Comparison of ENCODE assay signal across 2 fruit fly cellular contexts in the genomic region with DNA sequence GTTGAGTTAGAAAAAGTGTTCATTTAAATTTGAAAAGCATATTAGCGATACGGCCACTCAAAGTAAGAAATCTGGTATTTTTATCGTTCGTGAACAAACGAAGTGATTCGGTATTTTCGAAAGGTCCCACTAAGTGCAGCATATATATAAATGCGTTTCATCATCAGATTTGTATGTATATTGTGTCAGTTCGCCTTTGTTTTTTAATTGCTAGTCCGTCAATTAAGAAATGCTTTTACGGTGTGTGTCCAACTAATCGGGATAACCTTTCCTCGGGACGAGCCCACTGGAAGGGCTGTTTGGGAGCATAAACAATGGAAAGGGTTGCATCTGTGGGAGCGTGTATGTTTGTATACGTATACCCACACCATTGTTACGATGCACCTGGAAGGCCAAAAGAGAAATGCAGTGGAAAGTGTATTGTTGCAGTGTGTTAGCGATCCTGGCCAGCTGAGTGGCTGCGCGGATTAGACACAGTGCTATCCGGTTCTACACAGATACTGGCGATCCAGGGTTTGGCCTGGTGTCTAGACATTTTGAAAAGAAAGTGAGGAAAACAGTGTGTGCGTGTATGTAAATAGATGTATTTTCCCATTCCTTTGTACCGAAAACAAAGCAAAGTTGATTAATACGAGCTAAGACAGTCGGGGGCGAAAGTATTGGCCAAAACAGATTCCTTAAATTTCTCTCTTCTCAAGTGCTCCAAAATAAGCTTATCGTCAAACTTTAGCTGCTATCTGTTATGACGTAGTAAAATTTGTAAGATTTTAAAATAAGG.
TF ChIP-seq lines count a peak whose summit lies in the region.

A gene (plus strand): TSS at position 128 of the 778 bp plus-strand sequence.

TF ChIP-seq in whole organism, embryonic, 481 proteins besides CTCF, POLR2A, EP300 and RAD21 (continued from another document and continues in another):
- TF ChIP-seq CG17829 (tag; optimal IDR thresholded peaks at IDR 0.05; lab: Kevin White, UChicago) = peak; percentile 31
- no peak for TF ChIP-seq Chrac-16 (GFP tag; optimal IDR thresholded peaks at IDR 0.05; lab: Kevin White, UChicago)
- TF ChIP-seq CG7987 (GFP tag; optimal IDR thresholded peaks at IDR 0.05; lab: Kevin White, UChicago) = no peak
- TF ChIP-seq peb (GFP tag; IDR thresholded peaks at IDR 0.05; lab: Robert Waterston, UW) = no peak
- no peak for TF ChIP-seq bowl (GFP tag; IDR thresholded peaks at IDR 0.05; lab: Robert Waterston, UW)
- TF ChIP-seq gcm2 (GFP tag; optimal IDR thresholded peaks at IDR 0.05; lab: Kevin White, UChicago) = no peak
- TF ChIP-seq E2f2 (GFP tag; IDR thresholded peaks at IDR 0.05; lab: Robert Waterston, UW) = peak; percentile 57
- TF ChIP-seq CG4854 (GFP tag; optimal IDR thresholded peaks at IDR 0.05; lab: Kevin White, UChicago) = no peak
- TF ChIP-seq trem (tag; optimal IDR thresholded peaks at IDR 0.05; lab: Kevin White, UChicago) = peak; percentile 52
- 0 out of 4 replicates have a peak, but pooled peaks have one; percentile 44 for TF ChIP-seq Dll (GFP tag; IDR thresholded peaks at IDR 0.05; lab: Robert Waterston, UW; ENCODE audit: partially characterized antibody)
- TF ChIP-seq p53 (GFP tag; optimal IDR thresholded peaks at IDR 0.05; lab: Kevin White, UChicago) = no peak
- TF ChIP-seq Blimp-1 (GFP tag; optimal IDR thresholded peaks at IDR 0.05; lab: Kevin White, UChicago) = no peak
- no peak for TF ChIP-seq sug (tag; optimal IDR thresholded peaks at IDR 0.05; lab: Kevin White, UChicago)
- TF ChIP-seq HLH4C (GFP tag; IDR thresholded peaks at IDR 0.05; lab: Robert Waterston, UW; ENCODE audit: partially characterized antibody) = no peak
- no peak for TF ChIP-seq lilli (GFP tag; optimal IDR thresholded peaks at IDR 0.05; lab: Kevin White, UChicago)
- TF ChIP-seq dm (GFP tag; optimal IDR thresholded peaks at IDR 0.05; lab: Kevin White, UChicago) = no peak
- no peak for TF ChIP-seq dmrt11E (tag; optimal IDR thresholded peaks at IDR 0.05; lab: Kevin White, UChicago)
- no peak for TF ChIP-seq wdn (GFP tag; IDR thresholded peaks at IDR 0.05; lab: Robert Waterston, UW)
- TF ChIP-seq Gsc (GFP tag; IDR thresholded peaks at IDR 0.05; lab: Robert Waterston, UW) = no peak
- TF ChIP-seq lbe (GFP tag; optimal IDR thresholded peaks at IDR 0.05; lab: Kevin White, UChicago) = peak; percentile 11
- TF ChIP-seq CG4820 (GFP tag; optimal IDR thresholded peaks at IDR 0.05; lab: Kevin White, UChicago) = no peak
- TF ChIP-seq CG2712 (tag; optimal IDR thresholded peaks at IDR 0.05; lab: Kevin White, UChicago) = peak; percentile 22
- no peak for TF ChIP-seq org-1 (GFP tag; optimal IDR thresholded peaks at IDR 0.05; lab: Kevin White, UChicago)
- TF ChIP-seq Adf1 (GFP tag; IDR thresholded peaks at IDR 0.05; lab: Robert Waterston, UW) = no peak
- TF ChIP-seq Hr39 (optimal IDR thresholded peaks at IDR 0.05; lab: Kevin White, UChicago) = no peak
- TF ChIP-seq ssp (GFP tag; IDR thresholded peaks at IDR 0.05; lab: Robert Waterston, UW) = peak; percentile 46; the same call in 1 of the 2 replicates
- TF ChIP-seq MBD-R2 (GFP tag; IDR thresholded peaks at IDR 0.05; lab: Robert Waterston, UW) = peak; percentile 36
- no peak for TF ChIP-seq CHES-1-like (GFP tag; optimal IDR thresholded peaks at IDR 0.05; lab: Kevin White, UChicago)
- TF ChIP-seq MESR4 (GFP tag; optimal IDR thresholded peaks at IDR 0.05; lab: Kevin White, UChicago) = peak; percentile 97
- TF ChIP-seq bigmax (GFP tag; optimal IDR thresholded peaks at IDR 0.05; lab: Kevin White, UChicago) = peak; percentile 22
- TF ChIP-seq NC2α (GFP tag; optimal IDR thresholded peaks at IDR 0.05; lab: Kevin White, UChicago) = no peak
- no peak for TF ChIP-seq CG13296 (GFP tag; optimal IDR thresholded peaks at IDR 0.05; lab: Kevin White, UChicago)
- no peak for TF ChIP-seq onecut (GFP tag; IDR thresholded peaks at IDR 0.05; lab: Robert Waterston, UW)
- no peak for TF ChIP-seq CG18011 (GFP tag; optimal IDR thresholded peaks at IDR 0.05; lab: Kevin White, UChicago)
- TF ChIP-seq Ravus (GFP tag; IDR thresholded peaks at IDR 0.05; lab: Robert Waterston, UW) = no peak
- peak; percentile 78 for TF ChIP-seq gfzf (GFP tag; optimal IDR thresholded peaks at IDR 0.05; lab: Kevin White, UChicago)
- TF ChIP-seq eyg (GFP tag; optimal IDR thresholded peaks at IDR 0.05; lab: Kevin White, UChicago) = no peak
- no peak for TF ChIP-seq zen (tag; optimal IDR thresholded peaks at IDR 0.05; lab: Kevin White, UChicago)
- peak; percentile 70 for TF ChIP-seq YL-1 (GFP tag; optimal IDR thresholded peaks at IDR 0.05; lab: Kevin White, UChicago)
- TF ChIP-seq CG1603 (tag; optimal IDR thresholded peaks at IDR 0.05; lab: Kevin White, UChicago) = peak; percentile 29
- no peak for TF ChIP-seq CG11695 (GFP tag; IDR thresholded peaks at IDR 0.05; lab: Robert Waterston, UW)
- TF ChIP-seq hkb (optimal IDR thresholded peaks at IDR 0.05; lab: Kevin White, UChicago) = no peak
- no peak for TF ChIP-seq hkb (GFP tag; IDR thresholded peaks at IDR 0.05; lab: Robert Waterston, UW)
- TF ChIP-seq Atf6 (GFP tag; IDR thresholded peaks at IDR 0.05; lab: Robert Waterston, UW) = no peak
- no peak for TF ChIP-seq sob (GFP tag; IDR thresholded peaks at IDR 0.05; lab: Robert Waterston, UW)
- TF ChIP-seq Gug (GFP tag; IDR thresholded peaks at IDR 0.05; lab: Robert Waterston, UW) = no peak
- TF ChIP-seq Hr78 (GFP tag; optimal IDR thresholded peaks at IDR 0.05; lab: Kevin White, UChicago) = peak in 1 of 2 experiments; percentile 20
- no peak for TF ChIP-seq Bdp1 (GFP tag; optimal IDR thresholded peaks at IDR 0.05; lab: Kevin White, UChicago)
- TF ChIP-seq CG12769 (tag; optimal IDR thresholded peaks at IDR 0.05; lab: Kevin White, UChicago) = no peak
- TF ChIP-seq sr (GFP tag; IDR thresholded peaks at IDR 0.05; lab: Robert Waterston, UW) = no peak
- no peak for TF ChIP-seq CG13424 (tag; optimal IDR thresholded peaks at IDR 0.05; lab: Kevin White, UChicago)
- TF ChIP-seq Lhr (GFP tag; optimal IDR thresholded peaks at IDR 0.05; lab: Kevin White, UChicago) = peak; percentile 17
- no peak for TF ChIP-seq CG11560 (tag; IDR thresholded peaks at IDR 0.05; lab: Robert Waterston, UW)
- TF ChIP-seq NC2β (GFP tag; optimal IDR thresholded peaks at IDR 0.05; lab: Kevin White, UChicago) = no peak
- peak; percentile 52 for TF ChIP-seq pzg (GFP tag; optimal IDR thresholded peaks at IDR 0.05; lab: Kevin White, UChicago)
- no peak for TF ChIP-seq CG8478 (optimal IDR thresholded peaks at IDR 0.05; lab: Kevin White, UChicago)
- no peak for TF ChIP-seq CG6813 (GFP tag; optimal IDR thresholded peaks at IDR 0.05; lab: Kevin White, UChicago)
- peak; percentile 59 for TF ChIP-seq sens (GFP tag; lab: Kevin White, UChicago)
- TF ChIP-seq CG12236 (GFP tag; optimal IDR thresholded peaks at IDR 0.05; lab: Kevin White, UChicago) = no peak
- TF ChIP-seq al (GFP tag; IDR thresholded peaks at IDR 0.05; lab: Robert Waterston, UW) = no peak
- TF ChIP-seq Side (GFP tag; optimal IDR thresholded peaks at IDR 0.05; lab: Kevin White, UChicago) = no peak
- TF ChIP-seq Neu2 (GFP tag; optimal IDR thresholded peaks at IDR 0.05; lab: Kevin White, UChicago; ENCODE audit: borderline replicate concordance) = no peak
- no peak for TF ChIP-seq pan (optimal IDR thresholded peaks at IDR 0.05; lab: Kevin White, UChicago)
- no peak for TF ChIP-seq pan (GFP tag; optimal IDR thresholded peaks at IDR 0.05 in 1 of 2, IDR thresholded peaks at IDR 0.05 in 1 of 2)

TF ChIP-seq in whole organism, prepupa, 60 proteins besides CTCF, POLR2A, EP300 and RAD21 (continued from another document):
- no peak for TF ChIP-seq pdm3 (GFP tag; optimal IDR thresholded peaks at IDR 0.05; lab: Kevin White, UChicago)
- TF ChIP-seq ss (GFP tag; optimal IDR thresholded peaks at IDR 0.05; lab: Kevin White, UChicago) = peak in 1 of 2 experiments; percentile 39
- TF ChIP-seq CG31627 (GFP tag; optimal IDR thresholded peaks at IDR 0.05; lab: Kevin White, UChicago) = no peak
- TF ChIP-seq CG34406 (GFP tag; optimal IDR thresholded peaks at IDR 0.05; lab: Kevin White, UChicago) = no peak
- peak; percentile 79 for TF ChIP-seq svp (GFP tag; lab: Kevin White, UChicago)
- no peak for TF ChIP-seq CG3032 (tag; optimal IDR thresholded peaks at IDR 0.05; lab: Kevin White, UChicago)
- peak; percentile 35 for TF ChIP-seq vri (GFP tag; optimal IDR thresholded peaks at IDR 0.05; lab: Kevin White, UChicago)
- no peak for TF ChIP-seq Ets21C (GFP tag; optimal IDR thresholded peaks at IDR 0.05; lab: Kevin White, UChicago)
- no peak for TF ChIP-seq CG1621 (tag; optimal IDR thresholded peaks at IDR 0.05; lab: Kevin White, UChicago)
- TF ChIP-seq CG10669 (GFP tag; optimal IDR thresholded peaks at IDR 0.05; lab: Kevin White, UChicago) = no peak
- no peak for TF ChIP-seq CG9139 (GFP tag; optimal IDR thresholded peaks at IDR 0.05; lab: Kevin White, UChicago)
- no peak for TF ChIP-seq Hr39 (GFP tag; optimal IDR thresholded peaks at IDR 0.05; lab: Kevin White, UChicago)
- TF ChIP-seq CG3919 (GFP tag; optimal IDR thresholded peaks at IDR 0.05; lab: Kevin White, UChicago) = no peak
- peak; percentile 54 for TF ChIP-seq CG6854 (GFP tag; optimal IDR thresholded peaks at IDR 0.05; lab: Kevin White, UChicago)
- TF ChIP-seq Sox14 (GFP tag; optimal IDR thresholded peaks at IDR 0.05; lab: Kevin White, UChicago) = peak; percentile 59
- TF ChIP-seq CG8119 (GFP tag; IDR thresholded peaks at IDR 0.05; lab: Robert Waterston, UW) = no peak
- no peak for TF ChIP-seq Met (GFP tag; optimal IDR thresholded peaks at IDR 0.05; lab: Kevin White, UChicago)
